Fruit fly (Drosophila melanogaster) whole organism, embryonic: ENCODE data around the gene CG34330.

ENCODE experiments used
- Abd-B ChIP-seq: fragments of 200-800 bp; sonication (Bioruptor generic); optimal IDR thresholded peaks from 2 replicates; lab custom pipeline; 2018; ENCODE audit warnings: missing biosample characterization, mild to moderate bottlenecking, missing genetic modification characterization, moderate library complexity
- Aef1 ChIP-seq: fragments of 200-800 bp; sonication (Bioruptor generic); IDR thresholded peaks from 3 replicates; pipeline ENCODE4 v1.3.6; 2022; ENCODE audit warnings: missing biosample characterization, missing genetic modification characterization
- Atf6 ChIP-seq: fragments of 200-800 bp; sonication (Bioruptor generic); IDR thresholded peaks from 2 replicates; pipeline ENCODE4 v1.3.6; 2022; ENCODE audit warnings: missing biosample characterization, missing genetic modification characterization
- Bgb ChIP-seq: fragments of 200-800 bp; sonication (Bioruptor generic); IDR thresholded peaks from 2 replicates; pipeline ENCODE4 v1.3.6; 2022; ENCODE audit warnings: missing biosample characterization, missing genetic modification characterization; ENCODE audit not compliant: partially characterized antibody
- CG10209 ChIP-seq: fragments of 200-800 bp; sonication (Bioruptor generic); optimal IDR thresholded peaks from 3 replicates; lab custom pipeline; 2017; ENCODE audit warnings: missing biosample characterization, mild to moderate bottlenecking, missing genetic modification characterization, missing genetic modification reagents
- CG1024 ChIP-seq: fragments of 200-800 bp; sonication (Bioruptor generic); IDR thresholded peaks from 2 replicates; pipeline ENCODE4 v1.3.6; 2022; ENCODE audit warnings: missing biosample characterization, missing genetic modification characterization
- CG10543 ChIP-seq: fragments of 200-800 bp; sonication (Bioruptor generic); optimal IDR thresholded peaks from 3 replicates; lab custom pipeline; 2017; ENCODE audit warnings: missing biosample characterization, mild to moderate bottlenecking, missing genetic modification characterization, moderate library complexity
- CG11085 ChIP-seq: fragments of 200-800 bp; sonication (Bioruptor generic); IDR thresholded peaks from 2 replicates; pipeline ENCODE4 v1.3.6; 2022; ENCODE audit warnings: missing biosample characterization, missing genetic modification characterization
- CG11093 ChIP-seq: fragments of 200-800 bp; sonication (Bioruptor generic); IDR thresholded peaks from 3 replicates; pipeline ENCODE4 v1.3.6; 2022; ENCODE audit warnings: missing biosample characterization, missing genetic modification characterization
- CG12155 ChIP-seq: fragments of 200-800 bp; sonication (Bioruptor generic); optimal IDR thresholded peaks from 3 replicates; lab custom pipeline; 2016; ENCODE audit warnings: missing biosample characterization, missing genetic modification characterization
- CG12769 ChIP-seq: fragments of 200-800 bp; sonication (Bioruptor generic); optimal IDR thresholded peaks from 2 replicates; lab custom pipeline; 2019; ENCODE audit warnings: missing biosample characterization, mild to moderate bottlenecking, missing genetic modification characterization, moderate library complexity
- CG16779 ChIP-seq: fragments of 200-800 bp; sonication (Bioruptor generic); IDR thresholded peaks from 2 replicates; pipeline ENCODE4 v1.3.6; 2022; ENCODE audit warnings: missing biosample characterization, missing genetic modification characterization
- CG16863 ChIP-seq: fragments of 200-800 bp; sonication (Bioruptor generic); optimal IDR thresholded peaks from 3 replicates; lab custom pipeline; 2016; ENCODE audit warnings: missing biosample characterization, missing genetic modification characterization
- CG17802 ChIP-seq: fragments of 200-800 bp; sonication (Bioruptor generic); optimal IDR thresholded peaks from 2 replicates; lab custom pipeline; 2018; ENCODE audit warnings: missing biosample characterization, mild to moderate bottlenecking, missing genetic modification characterization, moderate library complexity
- CG2120 ChIP-seq: fragments of 200-800 bp; sonication (Bioruptor generic); optimal IDR thresholded peaks from 3 replicates; lab custom pipeline; 2016; ENCODE audit warnings: missing biosample characterization, missing genetic modification characterization
- CG2129 ChIP-seq: fragments of 200-800 bp; sonication (Bioruptor generic); IDR thresholded peaks from 2 replicates; pipeline ENCODE4 v1.3.6; 2022; ENCODE audit warnings: missing biosample characterization, missing genetic modification characterization; ENCODE audit not compliant: partially characterized antibody
- CG30020 ChIP-seq: fragments of 200-800 bp; optimal IDR thresholded peaks from 2 replicates; lab custom pipeline; 2019; ENCODE audit warnings: missing biosample characterization, mild to moderate bottlenecking, missing genetic modification characterization, moderate library complexity
- CG33557 ChIP-seq: fragments of 200-800 bp; sonication (Bioruptor generic); optimal IDR thresholded peaks from 2 replicates; lab custom pipeline; 2019; ENCODE audit warnings: missing biosample characterization, mild to moderate bottlenecking, missing genetic modification characterization, moderate library complexity
- CG3407 ChIP-seq: fragments of 200-800 bp; sonication (Bioruptor generic); optimal IDR thresholded peaks from 2 replicates; lab custom pipeline; 2018; ENCODE audit warnings: missing biosample characterization, mild to moderate bottlenecking, missing genetic modification characterization
- CG4730 ChIP-seq: fragments of 200-800 bp; sonication (Bioruptor generic); IDR thresholded peaks from 2 replicates; pipeline ENCODE4 v1.3.6; 2022; ENCODE audit warnings: missing biosample characterization, missing genetic modification characterization
- CG5180 ChIP-seq: fragments of 200-800 bp; sonication (Bioruptor generic); optimal IDR thresholded peaks from 3 replicates; lab custom pipeline; 2017; ENCODE audit warnings: missing biosample characterization, missing genetic modification characterization, mild to moderate bottlenecking, moderate library complexity, missing genetic modification reagents
- CG5245 ChIP-seq: fragments of 200-800 bp; sonication (Bioruptor generic); optimal IDR thresholded peaks from 3 replicates; lab custom pipeline; 2016; ENCODE audit warnings: missing biosample characterization, missing genetic modification characterization
- CG7786 ChIP-seq: fragments of 200-800 bp; sonication (Bioruptor generic); optimal IDR thresholded peaks from 2 replicates; lab custom pipeline; 2016; ENCODE audit warnings: missing biosample characterization, missing genetic modification characterization
- CG9932 ChIP-seq: fragments of 200-800 bp; sonication (Bioruptor generic); IDR thresholded peaks from 2 replicates; pipeline ENCODE4 v1.3.6; 2022; ENCODE audit warnings: missing biosample characterization, missing genetic modification characterization
- D19A ChIP-seq: fragments of 200-800 bp; optimal IDR thresholded peaks from 3 replicates; lab custom pipeline; 2019; ENCODE audit warnings: missing biosample characterization, mild to moderate bottlenecking, missing genetic modification characterization, moderate library complexity
- Ets97D ChIP-seq: fragments of 200-800 bp; sonication (Bioruptor generic); optimal IDR thresholded peaks from 3 replicates; lab custom pipeline; 2016; ENCODE audit warnings: missing biosample characterization, missing genetic modification characterization
- Lim3 ChIP-seq: fragments of 200-800 bp; sonication (Bioruptor generic); IDR thresholded peaks from 2 replicates; pipeline ENCODE4 v1.3.6; 2022; ENCODE audit warnings: missing biosample characterization, missing genetic modification characterization
- Lpt ChIP-seq: fragments of >200 bp; optimal IDR thresholded peaks from 2 replicates; lab custom pipeline; 2018; ENCODE audit warnings: missing biosample characterization, missing genetic modification characterization
- Mad ChIP-seq: fragments of 200-800 bp; sonication (Bioruptor generic); optimal IDR thresholded peaks from 2 replicates; lab custom pipeline; 2016; ENCODE audit warnings: missing biosample characterization, missing genetic modification characterization
- Max ChIP-seq: fragments of 200-800 bp; sonication (Bioruptor generic); optimal IDR thresholded peaks from 2 replicates; lab custom pipeline; 2016; ENCODE audit warnings: missing biosample characterization, mild to moderate bottlenecking, missing genetic modification characterization
- Med ChIP-seq: fragments of 200-800 bp; sonication (Bioruptor generic); peaks from one replicate; lab custom pipeline; 2016; ENCODE audit warnings: missing biosample characterization, missing genetic modification characterization, mild to moderate bottlenecking, inconsistent platforms, moderate library complexity
- NC2β ChIP-seq: fragments of 200-800 bp; sonication (Bioruptor generic); optimal IDR thresholded peaks from 2 replicates; lab custom pipeline; 2016; ENCODE audit warnings: missing biosample characterization, missing genetic modification characterization
- NFAT ChIP-seq: fragments of 200-800 bp; sonication (Bioruptor generic); IDR thresholded peaks from 2 replicates; pipeline ENCODE4 v1.3.6; 2022; ENCODE audit warnings: missing biosample characterization, missing genetic modification characterization
- Nf-YA ChIP-seq: fragments of 200-800 bp; sonication (Bioruptor generic); IDR thresholded peaks from 2 replicates; pipeline ENCODE4 v1.3.6; 2022; ENCODE audit warnings: missing biosample characterization, missing genetic modification characterization
- Sox100B ChIP-seq: fragments of 200-800 bp; sonication (Bioruptor generic); optimal IDR thresholded peaks from 3 replicates; lab custom pipeline; 2018; ENCODE audit warnings: missing biosample characterization, mild to moderate bottlenecking, missing genetic modification characterization
- Stat92E ChIP-seq, 3 experiments: fragments of >200 bp in 2 of 3; fragments of 200-800 bp in 1 of 3; sonication (Bioruptor generic) in 1 of 3; optimal IDR thresholded peaks; 2 replicates each; lab custom pipeline; 2017 to 2019; ENCODE audit warnings: missing biosample characterization in 3 of 3, missing genetic modification characterization in 3 of 3, mild to moderate bottlenecking in 1 of 3, moderate library complexity in 1 of 3
- YL-1 ChIP-seq: fragments of 200-800 bp; sonication (Bioruptor generic); optimal IDR thresholded peaks from 3 replicates; lab custom pipeline; 2017; ENCODE audit warnings: missing biosample characterization, mild to moderate bottlenecking, missing genetic modification characterization
- ab ChIP-seq: fragments of 200-800 bp; sonication (Bioruptor generic); optimal IDR thresholded peaks from 2 replicates; lab custom pipeline; 2016; ENCODE audit warnings: missing biosample characterization, missing genetic modification characterization
- crc ChIP-seq: fragments of 200-800 bp; sonication (Bioruptor generic); optimal IDR thresholded peaks from 2 replicates; lab custom pipeline; 2016; ENCODE audit warnings: missing biosample characterization, missing genetic modification characterization
- gt ChIP-seq: fragments of 200-800 bp; sonication (Bioruptor generic); IDR thresholded peaks from 2 replicates; pipeline ENCODE4 v1.3.6; 2022; ENCODE audit warnings: missing biosample characterization, missing genetic modification characterization
- jigr1 ChIP-seq: fragments of 200-800 bp; sonication (Bioruptor generic); IDR thresholded peaks from 3 replicates; pipeline ENCODE4 v1.3.6; 2022; ENCODE audit warnings: missing biosample characterization, missing genetic modification characterization
- lola ChIP-seq, 3 experiments: fragments of >200 bp in 2 of 3; fragments of 200-800 bp in 1 of 3; sonication (Bioruptor generic) in 1 of 3; optimal IDR thresholded peaks; 2 replicates each; lab custom pipeline; 2017 to 2019; ENCODE audit warnings: missing biosample characterization in 3 of 3, missing genetic modification characterization in 3 of 3, mild to moderate bottlenecking in 1 of 3, moderate library complexity in 1 of 3
- lov ChIP-seq, 2 experiments: fragments of 200-800 bp in 1 of 2; fragments of >200 bp in 1 of 2; sonication (Bioruptor generic) in 1 of 2; IDR thresholded peaks in 1 of 2; optimal IDR thresholded peaks in 1 of 2; 2 replicates in 1 of 2; 3 replicates in 1 of 2; pipeline versions ENCODE4 v1.3.6 to Lab custom; 2017 to 2022; ENCODE audit warnings: missing biosample characterization in 1 of 2, missing genetic modification characterization in 1 of 2
- nerfin-2 ChIP-seq: fragments of 200-800 bp; sonication (Bioruptor generic); IDR thresholded peaks from 2 replicates; pipeline ENCODE4 v1.3.6; 2022; ENCODE audit warnings: missing biosample characterization, missing genetic modification characterization; ENCODE audit not compliant: partially characterized antibody
- nom ChIP-seq: fragments of 200-800 bp; sonication (Bioruptor generic); optimal IDR thresholded peaks from 2 replicates; lab custom pipeline; 2017; ENCODE audit warnings: missing biosample characterization, missing genetic modification characterization, mild to moderate bottlenecking, moderate library complexity, missing genetic modification reagents
- tin ChIP-seq: fragments of 200-800 bp; sonication (Bioruptor generic); optimal IDR thresholded peaks from 3 replicates; lab custom pipeline; 2016; ENCODE audit warnings: missing biosample characterization, missing genetic modification characterization
- tll ChIP-seq, 2 experiments: fragments of 200-800 bp in 1 of 2; fragments of >200 bp in 1 of 2; sonication (Bioruptor generic) in 1 of 2; optimal IDR thresholded peaks; 2 replicates each; lab custom pipeline; 2017 to 2019; ENCODE audit warnings: missing biosample characterization in 2 of 2, missing genetic modification characterization in 2 of 2, mild to moderate bottlenecking in 1 of 2, moderate library complexity in 1 of 2

CG34330 gene

dm6 chrX:19106842-19107557 is 38.2 kb upstream of the CG34330 start (continued):
- TF ChIP-seq lov (optimal IDR thresholded peaks at IDR 0.05; lab: Kevin White, UChicago) (no peak), lov (GFP tag; IDR thresholded peaks at IDR 0.05; lab: Robert Waterston, UW) (no peak), Atf6 (GFP tag; lab: Robert Waterston, UW) (no peak), nom (GFP tag; lab: Kevin White, UChicago) (no peak), gt (GFP tag; lab: Robert Waterston, UW) (no peak), tin (GFP tag; lab: Kevin White, UChicago) (peak; percentile 30), Aef1 (GFP tag; lab: Robert Waterston, UW) (no peak), CG12155 (no peak), Bgb (GFP tag; lab: Robert Waterston, UW) (no peak), CG9932 (GFP tag; lab: Robert Waterston, UW) (no peak), CG11085 (GFP tag; lab: Robert Waterston, UW) (no peak), Lim3 (GFP tag; lab: Robert Waterston, UW) (no peak), YL-1 (no peak), Lpt (no peak), CG12769 (tag; lab: Kevin White, UChicago) (peak; percentile 38), Mad (no peak), ab (GFP tag; lab: Kevin White, UChicago) (no peak), Max (no peak), lola (GFP tag; optimal IDR thresholded peaks at IDR 0.05; lab: Kevin White, UChicago) (peak in 1 of 3 experiments; percentile 0), CG2120 (GFP tag; lab: Kevin White, UChicago) (peak; percentile 58), nerfin-2 (GFP tag; lab: Robert Waterston, UW) (no peak), CG5245 (GFP tag; lab: Kevin White, UChicago) (no peak), CG7786 (GFP tag; lab: Kevin White, UChicago) (no peak), Nf-YA (GFP tag; lab: Robert Waterston, UW) (no peak), CG16863 (GFP tag; lab: Kevin White, UChicago) (peak; percentile 7), CG11093 (GFP tag; lab: Robert Waterston, UW) (no peak), CG4730 (GFP tag; lab: Robert Waterston, UW) (no peak), NC2β (GFP tag; lab: Kevin White, UChicago) (no peak), NFAT (no peak), D19A (tag; lab: Kevin White, UChicago) (peak; percentile 9), CG1024 (GFP tag; lab: Robert Waterston, UW) (no peak), Abd-B (GFP tag; lab: Kevin White, UChicago) (peak; percentile 56), Med (GFP tag; lab: Kevin White, UChicago) (peak; percentile 82), CG10209 (GFP tag; lab: Kevin White, UChicago) (peak; percentile 32), Stat92E (GFP tag; optimal IDR thresholded peaks at IDR 0.05; lab: Kevin White, UChicago) (no peak), Sox100B (GFP tag; lab: Kevin White, UChicago) (peak; percentile 43), jigr1 (GFP tag; lab: Robert Waterston, UW) (no peak), CG16779 (GFP tag; lab: Robert Waterston, UW) (no peak), CG10543 (peak; percentile 23), CG33557 (GFP tag; lab: Kevin White, UChicago) (no peak)

- TF ChIP-seq tll (GFP tag; optimal IDR thresholded peaks at IDR 0.05; lab: Kevin White, UChicago) = no peak
- no peak for TF ChIP-seq CG17802 (tag; lab: Kevin White, UChicago)
- TF ChIP-seq CG2129 (GFP tag; lab: Robert Waterston, UW) = no peak
- peak; percentile 95 for TF ChIP-seq CG5180 (GFP tag; lab: Kevin White, UChicago)
- TF ChIP-seq CG30020 (tag; lab: Kevin White, UChicago) = no peak
- TF ChIP-seq crc (GFP tag; lab: Kevin White, UChicago) = no peak
- TF ChIP-seq CG3407 (GFP tag; lab: Kevin White, UChicago) = no peak
- no peak for TF ChIP-seq Ets97D (GFP tag; lab: Kevin White, UChicago)
These were observed 27.4 kb upstream of the CG34330 start for dm6 chrX:19096179-19096578.
